Worm (Caenorhabditis elegans): Measurements from ENCODE around the gene K07E8.6.

DNA sequence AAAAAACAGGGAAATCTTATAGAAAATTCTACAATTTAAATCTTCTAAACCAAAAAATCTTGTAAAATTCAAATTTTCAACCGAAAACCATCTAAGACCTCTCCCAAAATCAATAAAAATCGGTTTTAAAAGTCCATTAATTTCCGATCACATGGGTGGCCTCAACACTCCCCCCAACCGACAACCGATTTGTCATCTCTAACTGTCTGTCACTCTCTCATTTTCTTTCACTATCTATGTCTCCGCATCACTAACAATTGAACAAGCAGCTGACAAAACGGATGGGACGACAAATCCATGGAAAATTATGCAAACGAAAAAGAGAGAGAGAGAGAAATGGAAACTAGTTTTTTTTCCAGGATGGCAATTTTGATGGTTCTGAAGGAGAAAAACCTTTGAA lies 36.4 kb downstream of the K07E8.6 start:
- TF ChIP-seq ama-1 (optimal IDR thresholded peaks at IDR 0.05) (no peak), sea-1 (GFP tag; conservative IDR thresholded peaks at IDR 0.05) (no peak), B0310.2 (tag; optimal IDR thresholded peaks at IDR 0.05) (no peak), hmbx-1 (tag; optimal IDR thresholded peaks at IDR 0.05) (no peak), tbx-11 (GFP tag; IDR thresholded peaks at IDR 0.05) (no peak), flt-1 (GFP tag; IDR thresholded peaks at IDR 0.05) (no peak)

Data from whole organism, early embryonic.